Worm (Caenorhabditis elegans) whole organism, early embryonic: ENCODE measurements around the gene szy-2.

Source experiments
- ama-1 ChIP-seq: fragments of 150-350 bp; optimal IDR thresholded peaks from 2 replicates; lab custom pipeline; 2014
- ceh-13 ChIP-seq: fragments of 200-800 bp; sonication (Bioruptor generic); optimal IDR thresholded peaks from 2 replicates; lab custom pipeline; 2018; ENCODE audit warnings: mild to moderate bottlenecking, missing genetic modification characterization, missing compliant biosample characterization
- ceh-36 ChIP-seq: sonication (generic microtip); optimal IDR thresholded peaks from 2 replicates; lab custom pipeline; 2016; ENCODE audit warnings: missing genetic modification characterization, inconsistent platforms, missing compliant biosample characterization
- flt-1 ChIP-seq: fragments of 200-800 bp; sonication (Bioruptor generic); IDR thresholded peaks from 2 replicates; pipeline ENCODE4 v1.3.6; 2022; ENCODE audit warnings: missing genetic modification characterization, missing compliant biosample characterization
- hmg-4 ChIP-seq: fragments of 200-800 bp; sonication (Bioruptor generic); optimal IDR thresholded peaks from 2 replicates; lab custom pipeline; 2018; ENCODE audit warnings: mild to moderate bottlenecking, missing genetic modification characterization, missing compliant biosample characterization
- pes-1 ChIP-seq: fragments of 200-800 bp; sonication (Bioruptor generic); IDR thresholded peaks from 2 replicates; pipeline ENCODE4 v1.3.6; 2022; ENCODE audit warnings: missing genetic modification reagents, missing genetic modification characterization, missing compliant biosample characterization
- tbx-11 ChIP-seq: fragments of 200-800 bp; sonication (Bioruptor generic); IDR thresholded peaks from 2 replicates; pipeline ENCODE4 v1.3.6; 2022; ENCODE audit warnings: missing genetic modification characterization, missing compliant biosample characterization
- tbx-37 ChIP-seq: fragments of 200-800 bp; sonication (Bioruptor generic); conservative IDR thresholded peaks from 2 replicates; pipeline ENCODE4 v1.3.6; 2022; ENCODE audit warnings: missing genetic modification reagents, missing genetic modification characterization, missing compliant biosample characterization

- TF ChIP-seq flt-1 (no peak), ceh-13 (GFP tag; lab: Kevin White, UChicago) (no peak), ama-1 (no peak), tbx-37 (GFP tag; lab: Robert Waterston, UW) (no peak), ceh-36 (no peak), pes-1 (no peak), hmg-4 (GFP tag; lab: Kevin White, UChicago) (no peak), tbx-11 (GFP tag; lab: Robert Waterston, UW) (no peak)
Observed at ce11 chrIII:5385315-5385714, 14.2 kb upstream of the szy-2 start, which contains the start of gene Y32H12A.7.
